Fruit fly (Drosophila melanogaster): ENCODE measurements around the gene Uba2.

Gene Uba2

dm6 chr3L:8094652-8095129 is 32.9 kb downstream of the Uba2 start:
- peak; percentile 5 for TF ChIP-seq CG8301 (tag; optimal IDR thresholded peaks at IDR 0.05)
- TF ChIP-seq CG15710 (tag; optimal IDR thresholded peaks at IDR 0.05) = no peak
- 0 out of 3 replicates have a peak, but pooled peaks have one; percentile 19 for TF ChIP-seq CG4496 (GFP tag; IDR thresholded peaks at IDR 0.05)

- TF ChIP-seq CG34367 (tag; optimal IDR thresholded peaks at IDR 0.05) (no peak), CG15710 (tag; optimal IDR thresholded peaks at IDR 0.05) (no peak), CG4496 (GFP tag; IDR thresholded peaks at IDR 0.05) (no peak), fd96Ca (GFP tag; IDR thresholded peaks at IDR 0.05) (no peak)
Measured at dm6 chr3L:8093553-8093952, 34.1 kb downstream of the Uba2 start.

dm6 chr3L:8091650-8092068 is 36.0 kb downstream of the Uba2 start, which contains the start of gene CG7565:
TSS of gene CG7565 (minus strand) at chr3L:8091786.
- no peak for TF ChIP-seq rn (GFP tag; IDR thresholded peaks at IDR 0.05)
- TF ChIP-seq CG4496 (GFP tag; IDR thresholded peaks at IDR 0.05) = peak; percentile 61
- peak; percentile 25; the same call in 1 of the 2 replicates for TF ChIP-seq CG12605 (GFP tag; IDR thresholded peaks at IDR 0.05)
- TF ChIP-seq CG17806 (tag; optimal IDR thresholded peaks at IDR 0.05) = no peak
- peak; percentile 67 for TF ChIP-seq Ets98B (GFP tag; IDR thresholded peaks at IDR 0.05)
- no peak for TF ChIP-seq Pif1A (GFP tag; optimal IDR thresholded peaks at IDR 0.05)
- TF ChIP-seq Pif1B (GFP tag; optimal IDR thresholded peaks at IDR 0.05) = peak; percentile 30
- no peak for TF ChIP-seq CG9948 (tag; optimal IDR thresholded peaks at IDR 0.05)
- 0 out of 2 replicates have a peak, but pooled peaks have one; percentile 12 for TF ChIP-seq CG32121 (GFP tag; IDR thresholded peaks at IDR 0.05)
- peak; percentile 11 for TF ChIP-seq CG8301 (tag; optimal IDR thresholded peaks at IDR 0.05)
- no peak for TF ChIP-seq CG13204 (GFP tag; optimal IDR thresholded peaks at IDR 0.05)

- TF ChIP-seq CG32121 (GFP tag; IDR thresholded peaks at IDR 0.05) = no peak
- TF ChIP-seq gl (tag; optimal IDR thresholded peaks at IDR 0.05) = no peak
- TF ChIP-seq CG34367 (tag; optimal IDR thresholded peaks at IDR 0.05) = no peak
- TF ChIP-seq Pif1A (GFP tag; optimal IDR thresholded peaks at IDR 0.05) = no peak
- TF ChIP-seq fd96Ca (GFP tag; IDR thresholded peaks at IDR 0.05) = no peak
- no peak for TF ChIP-seq Snoo (tag; optimal IDR thresholded peaks at IDR 0.05)
- no peak for TF ChIP-seq CG10348 (GFP tag; IDR thresholded peaks at IDR 0.05)
- TF ChIP-seq CG13204 (GFP tag; optimal IDR thresholded peaks at IDR 0.05) = no peak
- no peak for TF ChIP-seq Ets98B (GFP tag; IDR thresholded peaks at IDR 0.05)
- TF ChIP-seq Pif1B (GFP tag; optimal IDR thresholded peaks at IDR 0.05) = no peak
- TF ChIP-seq CG4496 (GFP tag; IDR thresholded peaks at IDR 0.05) = no peak
- TF ChIP-seq CG12605 (GFP tag; IDR thresholded peaks at IDR 0.05) = no peak
- no peak for TF ChIP-seq CG8301 (tag; optimal IDR thresholded peaks at IDR 0.05)
- no peak for TF ChIP-seq CG9948 (tag; optimal IDR thresholded peaks at IDR 0.05)
- TF ChIP-seq CG8159 (tag; optimal IDR thresholded peaks at IDR 0.05) = no peak
Measured at dm6 chr3L:8086218-8086617, 41.4 kb downstream of the Uba2 start.

- TF ChIP-seq gl (tag; optimal IDR thresholded peaks at IDR 0.05) = no peak
- TF ChIP-seq CG9948 (tag; optimal IDR thresholded peaks at IDR 0.05) = no peak
- TF ChIP-seq CG17806 (tag; optimal IDR thresholded peaks at IDR 0.05) = no peak
- TF ChIP-seq CG13204 (GFP tag; optimal IDR thresholded peaks at IDR 0.05) = no peak
- TF ChIP-seq CG8159 (tag; optimal IDR thresholded peaks at IDR 0.05) = peak; percentile 49
- TF ChIP-seq CG32121 (GFP tag; IDR thresholded peaks at IDR 0.05) = peak; percentile 21; the same call in 1 of the 2 replicates
- TF ChIP-seq CG15710 (tag; optimal IDR thresholded peaks at IDR 0.05) = peak; percentile 2
- peak; percentile 28 for TF ChIP-seq EcR (GFP tag; optimal IDR thresholded peaks at IDR 0.05)
- no peak for TF ChIP-seq rn (GFP tag; IDR thresholded peaks at IDR 0.05)
- peak; percentile 11 for TF ChIP-seq CG8301 (tag; optimal IDR thresholded peaks at IDR 0.05)
- TF ChIP-seq CG4496 (GFP tag; IDR thresholded peaks at IDR 0.05) = peak; percentile 49; the same call in 1 of the 3 replicates
- no peak for TF ChIP-seq D1 (tag; optimal IDR thresholded peaks at IDR 0.05)
- peak; percentile 14 for TF ChIP-seq CG34367 (tag; optimal IDR thresholded peaks at IDR 0.05)
- peak; percentile 59 for TF ChIP-seq Snoo (tag; optimal IDR thresholded peaks at IDR 0.05)
- TF ChIP-seq Pif1A (GFP tag; optimal IDR thresholded peaks at IDR 0.05) = peak; percentile 75
- peak; percentile 72 for TF ChIP-seq CG12605 (GFP tag; IDR thresholded peaks at IDR 0.05)
- TF ChIP-seq Pif1B (GFP tag; optimal IDR thresholded peaks at IDR 0.05) = peak; percentile 66
- TF ChIP-seq CG10348 (GFP tag; IDR thresholded peaks at IDR 0.05) = no peak
- TF ChIP-seq CG14655 (GFP tag; optimal IDR thresholded peaks at IDR 0.05) = no peak
- peak; percentile 74; the same call in 1 of the 2 replicates for TF ChIP-seq Ets98B (GFP tag; IDR thresholded peaks at IDR 0.05)
- TF ChIP-seq fd96Ca (GFP tag; IDR thresholded peaks at IDR 0.05) = no peak
Measured at dm6 chr3L:8081822-8082221, 45.8 kb downstream of the Uba2 start.

dm6 chr3L:8080790-8081189 is 46.8 kb downstream of the Uba2 start:
- TF ChIP-seq CG8301 (tag; optimal IDR thresholded peaks at IDR 0.05) (no peak), CG15710 (tag; optimal IDR thresholded peaks at IDR 0.05) (no peak), D1 (tag; optimal IDR thresholded peaks at IDR 0.05) (no peak), gl (tag; optimal IDR thresholded peaks at IDR 0.05) (no peak), CG14655 (GFP tag; optimal IDR thresholded peaks at IDR 0.05) (no peak), Pif1A (GFP tag; optimal IDR thresholded peaks at IDR 0.05) (no peak), CG8159 (tag; optimal IDR thresholded peaks at IDR 0.05) (no peak), CG4496 (GFP tag; IDR thresholded peaks at IDR 0.05) (no peak), CG10348 (GFP tag; IDR thresholded peaks at IDR 0.05) (no peak), CG9948 (tag; optimal IDR thresholded peaks at IDR 0.05) (no peak), Snoo (tag; optimal IDR thresholded peaks at IDR 0.05) (no peak), CG17806 (tag; optimal IDR thresholded peaks at IDR 0.05) (no peak), EcR (GFP tag; optimal IDR thresholded peaks at IDR 0.05) (no peak), Pif1B (GFP tag; optimal IDR thresholded peaks at IDR 0.05) (no peak), Ets98B (GFP tag; IDR thresholded peaks at IDR 0.05) (no peak), rn (GFP tag; IDR thresholded peaks at IDR 0.05) (no peak)

All from whole organism, pupa.